Worm (Caenorhabditis elegans) whole organism, midembryonic: Measurements from ENCODE around the gene eas-1.

Experiments
- flt-1 ChIP-seq: fragments of 200-800 bp; sonication (Bioruptor generic); IDR thresholded peaks from 2 replicates; pipeline ENCODE4 v1.3.6; 2022; ENCODE audit warnings: missing genetic modification characterization, missing compliant biosample characterization
- ztf-23 ChIP-seq: fragments of 200-800 bp; sonication (Bioruptor generic); IDR thresholded peaks from 2 replicates; pipeline ENCODE4 v1.3.6; 2022; ENCODE audit warnings: missing genetic modification reagents, missing genetic modification characterization, missing compliant biosample characterization
- ztf-29 ChIP-seq: fragments of 200-800 bp; sonication (Bioruptor generic); IDR thresholded peaks from 2 replicates; pipeline ENCODE4 v1.3.6; 2022; ENCODE audit warnings: missing genetic modification reagents, missing genetic modification characterization, missing compliant biosample characterization

DNA sequence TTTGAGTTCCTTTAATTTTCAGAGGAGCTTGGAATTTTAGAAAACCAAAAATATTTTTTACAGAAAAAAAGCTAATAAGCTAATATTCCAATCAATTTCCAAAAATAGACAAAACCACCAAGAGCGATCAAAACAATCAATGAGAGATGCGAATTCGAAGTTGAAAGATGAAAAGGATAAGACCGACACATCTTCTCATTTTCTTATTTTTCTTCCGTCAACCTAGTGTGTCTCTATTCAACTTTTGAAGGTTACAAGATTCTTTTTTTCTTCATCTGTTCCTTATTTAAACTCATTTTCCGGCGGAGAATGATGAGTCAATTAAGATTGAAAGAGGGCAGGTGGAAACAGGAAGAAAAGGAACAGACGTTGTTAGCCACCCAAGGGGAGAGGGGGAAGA lies 27.4 kb downstream of the eas-1 start:
- TF ChIP-seq ztf-23 (GFP tag; lab: Robert Waterston, UW) (no peak), flt-1 (GFP tag; lab: Robert Waterston, UW) (no peak), ztf-29 (no peak)
